Fruit fly (Drosophila melanogaster): ENCODE data around the gene Srp72.

The Srp72 gene

DNA sequence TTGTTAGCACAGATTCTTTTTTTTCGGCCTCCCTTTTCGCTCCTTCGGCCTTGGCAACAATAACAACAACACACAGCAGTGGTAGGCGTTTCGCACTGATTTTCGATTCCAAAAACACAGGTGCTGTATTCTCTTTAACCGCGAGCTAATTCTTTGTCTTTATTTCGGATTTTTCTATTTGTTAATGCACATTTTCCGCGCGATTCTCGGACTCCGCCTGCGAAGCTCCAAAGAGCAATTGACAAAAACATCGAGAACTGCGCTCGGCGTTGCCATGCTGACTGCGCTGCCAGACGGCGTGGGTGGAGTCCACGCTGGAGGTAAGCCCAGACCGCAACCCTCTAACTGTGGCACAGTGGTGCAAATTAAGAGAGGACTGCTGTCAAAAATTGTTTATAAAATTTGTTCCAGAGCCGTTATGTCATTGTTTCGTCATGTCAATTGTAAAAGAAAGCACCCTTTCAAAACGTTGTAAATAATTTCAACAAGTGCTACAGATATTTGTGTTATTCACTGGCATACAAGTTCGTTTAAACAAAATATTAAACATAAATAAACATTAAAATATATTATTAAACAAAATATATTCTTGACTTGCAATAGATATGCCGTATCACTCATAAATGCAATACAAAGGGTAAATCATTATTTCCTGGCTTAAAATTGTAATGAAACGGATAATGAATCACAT is 31.0 kb upstream of the Srp72 start, which contains the start of the genes DPCoAC and CG5180 (continued):
- TF ChIP-seq caup (GFP tag; optimal IDR thresholded peaks at IDR 0.05; ENCODE audit: severe bottlenecking) (peak; percentile 66), CG3995 (GFP tag; optimal IDR thresholded peaks at IDR 0.05) (peak; percentile 0), ato (GFP tag; IDR thresholded peaks at IDR 0.05; ENCODE audit: partially characterized antibody) (peak; percentile 60; the same call in 1 of the 2 replicates), CG7372 (GFP tag; IDR thresholded peaks at IDR 0.05) (peak; percentile 68; the same call in 1 of the 2 replicates), lbe (GFP tag; optimal IDR thresholded peaks at IDR 0.05) (peak; percentile 22), pnt (GFP tag; optimal IDR thresholded peaks at IDR 0.05) (peak; percentile 8), Rx (GFP tag; IDR thresholded peaks at IDR 0.05) (peak; percentile 30; the same call in 1 of the 2 replicates), esg (GFP tag; conservative IDR thresholded peaks at IDR 0.05) (peak; percentile 71), slou (GFP tag; optimal IDR thresholded peaks at IDR 0.05) (peak; percentile 52), Hmx (GFP tag; optimal IDR thresholded peaks at IDR 0.05) (no peak), CG14710 (tag; optimal IDR thresholded peaks at IDR 0.05) (peak; percentile 53), sc (optimal IDR thresholded peaks at IDR 0.05) (no peak), sc (GFP tag; optimal IDR thresholded peaks at IDR 0.05) (no peak), btn (GFP tag; optimal IDR thresholded peaks at IDR 0.05) (no peak), CG4360 (GFP tag; IDR thresholded peaks at IDR 0.05) (peak; percentile 64), Bdp1 (GFP tag; optimal IDR thresholded peaks at IDR 0.05) (no peak), CG11085 (GFP tag; IDR thresholded peaks at IDR 0.05) (peak; percentile 72), CG7839 (tag; optimal IDR thresholded peaks at IDR 0.05) (peak; percentile 62), salm (tag; optimal IDR thresholded peaks at IDR 0.05) (no peak), CG2120 (GFP tag; optimal IDR thresholded peaks at IDR 0.05) (peak; percentile 78), CG1024 (GFP tag; IDR thresholded peaks at IDR 0.05) (peak; percentile 58; the same call in 1 of the 2 replicates), scrt (GFP tag; optimal IDR thresholded peaks at IDR 0.05) (peak; percentile 47), cad (GFP tag; optimal IDR thresholded peaks at IDR 0.05) (no peak), HLH3B (GFP tag; IDR thresholded peaks at IDR 0.05) (peak; percentile 50; the same call in 1 of the 2 replicates), phol (tag; optimal IDR thresholded peaks at IDR 0.05) (peak; percentile 67), CG5245 (GFP tag; optimal IDR thresholded peaks at IDR 0.05) (peak; percentile 41), Nf-YC (tag; optimal IDR thresholded peaks at IDR 0.05) (peak; percentile 38), CG12391 (tag; optimal IDR thresholded peaks at IDR 0.05) (peak; percentile 60), inv (GFP tag; IDR thresholded peaks at IDR 0.05; ENCODE audit: partially characterized antibody) (peak; percentile 60; the same call in 1 of the 2 replicates), gce (GFP tag; IDR thresholded peaks at IDR 0.05) (0 out of 3 replicates have a peak, but pooled peaks have one; percentile 47), CG18262 (tag; optimal IDR thresholded peaks at IDR 0.05) (peak; percentile 59), fd96Cb (tag; optimal IDR thresholded peaks at IDR 0.05) (peak; percentile 32), CTCF (GFP tag; optimal IDR thresholded peaks at IDR 0.05) (peak; percentile 56), hbn (GFP tag; IDR thresholded peaks at IDR 0.05; ENCODE audit: partially characterized antibody) (peak; percentile 49), CG8281 (tag; optimal IDR thresholded peaks at IDR 0.05) (no peak), wek (GFP tag; optimal IDR thresholded peaks at IDR 0.05) (no peak), CG31388 (GFP tag; optimal IDR thresholded peaks at IDR 0.05) (peak; percentile 30), CG12236 (GFP tag; optimal IDR thresholded peaks at IDR 0.05) (peak; percentile 12), tll (GFP tag; optimal IDR thresholded peaks at IDR 0.05) (peak in 1 of 2 experiments; percentile 12), sr (GFP tag; IDR thresholded peaks at IDR 0.05) (peak; percentile 78), CG7928 (GFP tag; optimal IDR thresholded peaks at IDR 0.05) (peak; percentile 21), lov (optimal IDR thresholded peaks at IDR 0.05) (no peak), lov (GFP tag; IDR thresholded peaks at IDR 0.05) (no peak), sob (GFP tag; IDR thresholded peaks at IDR 0.05) (peak; percentile 77), vnd (GFP tag; IDR thresholded peaks at IDR 0.05; ENCODE audit: partially characterized antibody) (peak; percentile 44; the same call in 2 of the 3 replicates), row (GFP tag; IDR thresholded peaks at IDR 0.05) (peak; percentile 94), CG1529 (GFP tag; optimal IDR thresholded peaks at IDR 0.05) (no peak), CG14014 (GFP tag; IDR thresholded peaks at IDR 0.05) (peak; percentile 78), dm (GFP tag; optimal IDR thresholded peaks at IDR 0.05) (peak; percentile 67), bigmax (GFP tag; optimal IDR thresholded peaks at IDR 0.05) (peak; percentile 16)
